Fruit fly (Drosophila melanogaster) whole organism, prepupa: ENCODE results near the gene CG8460.

Source experiments
- Blimp-1 ChIP-seq: fragments of 200-800 bp; sonication (Bioruptor generic); optimal IDR thresholded peaks from 3 replicates; lab custom pipeline; 2017; ENCODE audit warnings: missing biosample characterization, missing genetic modification characterization, mild to moderate bottlenecking, moderate library complexity, missing genetic modification reagents
- CG10631 ChIP-seq: fragments of 200-800 bp; sonication (Bioruptor generic); optimal IDR thresholded peaks from 2 replicates; lab custom pipeline; 2016; ENCODE audit warnings: missing biosample characterization, missing genetic modification characterization
- CG11294 ChIP-seq: fragments of 200-800 bp; sonication (Bioruptor generic); IDR thresholded peaks from 2 replicates; pipeline ENCODE4 v1.3.6; 2022; ENCODE audit warnings: missing biosample characterization, missing genetic modification characterization
- CG11762 ChIP-seq: fragments of 200-800 bp; sonication (Bioruptor generic); optimal IDR thresholded peaks from 3 replicates; lab custom pipeline; 2016; ENCODE audit warnings: missing biosample characterization, missing genetic modification characterization; ENCODE audit not compliant: insufficient read depth
- CG11902 ChIP-seq: fragments of 200-800 bp; sonication (Bioruptor generic); optimal IDR thresholded peaks from 3 replicates; lab custom pipeline; 2016; ENCODE audit warnings: missing biosample characterization, missing genetic modification characterization
- CG15336 ChIP-seq: fragments of 200-800 bp; sonication (Bioruptor generic); IDR thresholded peaks from 2 replicates; pipeline ENCODE4 v1.3.6; 2022; ENCODE audit warnings: missing biosample characterization, missing genetic modification characterization
- CG1621 ChIP-seq: fragments of 200-800 bp; sonication (Bioruptor generic); optimal IDR thresholded peaks from 3 replicates; lab custom pipeline; 2018; ENCODE audit warnings: missing biosample characterization, mild to moderate bottlenecking, missing genetic modification characterization
- CG16779 ChIP-seq: fragments of 200-800 bp; sonication (Bioruptor generic); optimal IDR thresholded peaks from 3 replicates; lab custom pipeline; 2017; ENCODE audit warnings: missing biosample characterization, mild to moderate bottlenecking, missing genetic modification characterization
- CG3032 ChIP-seq: fragments of 200-800 bp; optimal IDR thresholded peaks from 2 replicates; lab custom pipeline; 2019; ENCODE audit warnings: missing biosample characterization, mild to moderate bottlenecking, missing genetic modification characterization, moderate library complexity
- CG31627 ChIP-seq: fragments of 200-800 bp; sonication (Bioruptor generic); optimal IDR thresholded peaks from 3 replicates; lab custom pipeline; 2016; ENCODE audit warnings: missing biosample characterization, missing genetic modification characterization
- CG32006 ChIP-seq: fragments of 200-800 bp; sonication (Bioruptor generic); optimal IDR thresholded peaks from 3 replicates; lab custom pipeline; 2017; ENCODE audit warnings: missing biosample characterization, mild to moderate bottlenecking, missing genetic modification characterization
- CG3919 ChIP-seq: fragments of 200-800 bp; sonication (Bioruptor generic); optimal IDR thresholded peaks from 3 replicates; lab custom pipeline; 2016; ENCODE audit warnings: missing biosample characterization, missing genetic modification characterization
- CG4318 ChIP-seq: fragments of 200-800 bp; sonication (Bioruptor generic); optimal IDR thresholded peaks from 3 replicates; lab custom pipeline; 2017; ENCODE audit warnings: missing biosample characterization, mild to moderate bottlenecking, missing genetic modification characterization
- CG6163 ChIP-seq: fragments of 200-800 bp; sonication (Bioruptor generic); IDR thresholded peaks from 3 replicates; pipeline ENCODE4 v1.3.6; 2022; ENCODE audit warnings: missing biosample characterization, missing genetic modification characterization
- CG6276 ChIP-seq: fragments of 200-800 bp; sonication (Bioruptor generic); optimal IDR thresholded peaks from 2 replicates; lab custom pipeline; 2017; ENCODE audit warnings: missing biosample characterization, mild to moderate bottlenecking, missing genetic modification characterization
- CG6808 ChIP-seq: fragments of 200-800 bp; sonication (Bioruptor generic); optimal IDR thresholded peaks from 3 replicates; lab custom pipeline; 2017; ENCODE audit warnings: missing biosample characterization, missing genetic modification characterization, mild to moderate bottlenecking, moderate library complexity, missing genetic modification reagents
- CG6854 ChIP-seq: fragments of 200-800 bp; sonication (Bioruptor generic); optimal IDR thresholded peaks from 2 replicates; lab custom pipeline; 2017; ENCODE audit warnings: missing biosample characterization, mild to moderate bottlenecking, missing genetic modification characterization
- CG7368 ChIP-seq: fragments of 200-800 bp; sonication (Bioruptor generic); optimal IDR thresholded peaks from 3 replicates; lab custom pipeline; 2016; ENCODE audit warnings: missing biosample characterization, missing genetic modification characterization
- CG8119 ChIP-seq: fragments of 200-800 bp; sonication (Bioruptor generic); IDR thresholded peaks from 3 replicates; pipeline ENCODE4 v1.3.6; 2022; ENCODE audit warnings: missing biosample characterization, missing genetic modification characterization
- CG8632 ChIP-seq: fragments of 200-800 bp; sonication (Bioruptor generic); optimal IDR thresholded peaks from 3 replicates; lab custom pipeline; 2016; ENCODE audit warnings: missing biosample characterization, missing genetic modification characterization
- CG9139 ChIP-seq: fragments of 200-800 bp; sonication (Bioruptor generic); optimal IDR thresholded peaks from 3 replicates; lab custom pipeline; 2017; ENCODE audit warnings: missing biosample characterization, mild to moderate bottlenecking, missing genetic modification characterization
- Eip75B ChIP-seq: fragments of 200-800 bp; sonication (Bioruptor generic); optimal IDR thresholded peaks from 3 replicates; lab custom pipeline; 2016; ENCODE audit warnings: missing biosample characterization, missing genetic modification characterization
- Eip78C ChIP-seq: fragments of 200-800 bp; sonication (Bioruptor generic); peaks from one replicate; lab custom pipeline; 2016; ENCODE audit warnings: missing biosample characterization, missing genetic modification characterization
- Eip93F ChIP-seq: fragments of 200-800 bp; sonication (Bioruptor generic); optimal IDR thresholded peaks from 2 replicates; lab custom pipeline; 2016; ENCODE audit warnings: missing biosample characterization, mild to moderate bottlenecking, missing genetic modification characterization
- Ets96B ChIP-seq: fragments of 200-800 bp; optimal IDR thresholded peaks from 2 replicates; lab custom pipeline; 2019; ENCODE audit warnings: missing biosample characterization, mild to moderate bottlenecking, missing genetic modification characterization, moderate library complexity
- Gug ChIP-seq: fragments of 200-800 bp; sonication (Bioruptor generic); IDR thresholded peaks from 2 replicates; pipeline ENCODE4 v1.3.6; 2022; ENCODE audit warnings: missing biosample characterization, missing genetic modification characterization
- Hr39 ChIP-seq: fragments of 200-800 bp; sonication (Bioruptor generic); optimal IDR thresholded peaks from 2 replicates; lab custom pipeline; 2016; ENCODE audit warnings: missing biosample characterization, missing genetic modification characterization
- Met ChIP-seq: fragments of 200-800 bp; sonication (Bioruptor generic); optimal IDR thresholded peaks from 3 replicates; lab custom pipeline; 2016; ENCODE audit warnings: missing biosample characterization, missing genetic modification characterization
- OdsH ChIP-seq: fragments of 200-800 bp; sonication (Bioruptor generic); optimal IDR thresholded peaks from 3 replicates; lab custom pipeline; 2016; ENCODE audit warnings: missing biosample characterization, missing genetic modification characterization
- Smox ChIP-seq: fragments of 200-800 bp; sonication (Bioruptor generic); optimal IDR thresholded peaks from 3 replicates; lab custom pipeline; 2016; ENCODE audit warnings: missing biosample characterization, missing genetic modification characterization
- Sox102F ChIP-seq: fragments of 200-800 bp; sonication (Bioruptor generic); optimal IDR thresholded peaks from 2 replicates; lab custom pipeline; 2016; ENCODE audit warnings: missing biosample characterization, mild to moderate bottlenecking, missing genetic modification characterization
- achi ChIP-seq: fragments of 200-800 bp; sonication (Bioruptor generic); optimal IDR thresholded peaks from 3 replicates; lab custom pipeline; 2016; ENCODE audit warnings: missing biosample characterization, missing genetic modification characterization
- acj6 ChIP-seq: fragments of 200-800 bp; sonication (Bioruptor generic); optimal IDR thresholded peaks from 3 replicates; lab custom pipeline; 2016; ENCODE audit warnings: missing biosample characterization, missing genetic modification characterization
- cyc ChIP-seq: fragments of 200-800 bp; sonication (Bioruptor generic); optimal IDR thresholded peaks from 3 replicates; lab custom pipeline; 2016; ENCODE audit warnings: missing biosample characterization, missing genetic modification characterization
- dsx ChIP-seq: fragments of 200-800 bp; optimal IDR thresholded peaks from 3 replicates; lab custom pipeline; 2019; ENCODE audit warnings: missing biosample characterization, mild to moderate bottlenecking, missing genetic modification characterization, moderate library complexity; ENCODE audit not compliant: poor library complexity, severe bottlenecking
- eg ChIP-seq: fragments of 200-800 bp; sonication (Bioruptor generic); IDR thresholded peaks from 3 replicates; pipeline ENCODE4 v1.3.6; 2022; ENCODE audit warnings: missing biosample characterization, missing genetic modification characterization
- esn ChIP-seq: fragments of 200-800 bp; sonication (Bioruptor generic); optimal IDR thresholded peaks from 2 replicates; lab custom pipeline; 2016; ENCODE audit warnings: missing biosample characterization, mild to moderate bottlenecking, missing genetic modification characterization, moderate library complexity
- fd59A ChIP-seq: fragments of 200-800 bp; sonication (Bioruptor generic); optimal IDR thresholded peaks from 2 replicates; lab custom pipeline; 2017; ENCODE audit warnings: missing biosample characterization, mild to moderate bottlenecking, missing genetic modification characterization, missing genetic modification reagents
- fkh ChIP-seq: fragments of 200-800 bp; sonication (Bioruptor generic); optimal IDR thresholded peaks from 3 replicates; lab custom pipeline; 2017; ENCODE audit warnings: missing biosample characterization, mild to moderate bottlenecking, missing genetic modification characterization, moderate library complexity
- lz ChIP-seq: fragments of 200-800 bp; sonication (Bioruptor generic); optimal IDR thresholded peaks from 3 replicates; lab custom pipeline; 2016; ENCODE audit warnings: missing biosample characterization, missing genetic modification characterization
- net ChIP-seq: fragments of 200-800 bp; sonication (Bioruptor generic); optimal IDR thresholded peaks from 3 replicates; lab custom pipeline; 2016; ENCODE audit warnings: missing biosample characterization, missing genetic modification characterization
- salr ChIP-seq, 2 experiments: fragments of 200-800 bp; sonication (Bioruptor generic); optimal IDR thresholded peaks; 3 replicates each; lab custom pipeline; 2016 to 2018; ENCODE audit warnings: missing biosample characterization in 2 of 2, missing genetic modification characterization in 2 of 2, mild to moderate bottlenecking in 1 of 2
- svp ChIP-seq: fragments of 200-800 bp; sonication (Bioruptor generic); peaks from one replicate; lab custom pipeline; 2016; ENCODE audit warnings: missing biosample characterization, missing genetic modification characterization
- topi ChIP-seq: fragments of 200-800 bp; sonication (Bioruptor generic); optimal IDR thresholded peaks from 3 replicates; lab custom pipeline; 2016; ENCODE audit warnings: missing biosample characterization, missing genetic modification characterization
- vri ChIP-seq: fragments of 200-800 bp; sonication (Bioruptor generic); optimal IDR thresholded peaks from 3 replicates; lab custom pipeline; 2016; ENCODE audit warnings: missing biosample characterization, mild to moderate bottlenecking, missing genetic modification characterization

Gene CG8460

dm6 chr2L:8164219-8164618 is 32.8 kb upstream of the CG8460 start:
- TF ChIP-seq CG10631 (GFP tag; lab: Kevin White, UChicago): no peak
- TF ChIP-seq Met (GFP tag; lab: Kevin White, UChicago): peak; percentile 32
- TF ChIP-seq topi (GFP tag; lab: Kevin White, UChicago): no peak
- TF ChIP-seq Smox (GFP tag; lab: Kevin White, UChicago): peak; percentile 45
- no peak for TF ChIP-seq CG32006 (GFP tag; lab: Kevin White, UChicago)
- TF ChIP-seq vri (GFP tag; lab: Kevin White, UChicago): peak; percentile 49
- TF ChIP-seq esn (GFP tag; lab: Kevin White, UChicago): peak; percentile 43
- TF ChIP-seq Sox102F: peak; percentile 43
- TF ChIP-seq svp (GFP tag; lab: Kevin White, UChicago): peak; percentile 64
- TF ChIP-seq fkh (GFP tag; lab: Kevin White, UChicago): peak; percentile 63
- TF ChIP-seq Blimp-1 (GFP tag; lab: Kevin White, UChicago): peak; percentile 11

dm6 chr2L:8165800-8166576 is 31.0 kb upstream of the CG8460 start:
- peak; percentile 2 for TF ChIP-seq Eip78C
- no peak for TF ChIP-seq cyc
- TF ChIP-seq fkh (GFP tag; lab: Kevin White, UChicago): peak; percentile 57
- no peak for TF ChIP-seq Sox102F
- TF ChIP-seq, all 60 proteins: peak for 2

- no peak for TF ChIP-seq CG11762
- TF ChIP-seq vri (GFP tag; lab: Kevin White, UChicago): no peak
- TF ChIP-seq CG8119 (GFP tag; lab: Robert Waterston, UW): peak; percentile 38; the same call in 2 of the 3 replicates
- no peak for TF ChIP-seq CG9139 (GFP tag; lab: Kevin White, UChicago)
- TF ChIP-seq Sox102F: no peak
- no peak for TF ChIP-seq dsx (GFP tag; lab: Kevin White, UChicago)
- no peak for TF ChIP-seq CG11902 (GFP tag; lab: Kevin White, UChicago)
- no peak for TF ChIP-seq Gug (GFP tag; lab: Robert Waterston, UW)
- TF ChIP-seq Smox (GFP tag; lab: Kevin White, UChicago): no peak
- TF ChIP-seq topi (GFP tag; lab: Kevin White, UChicago): no peak
- TF ChIP-seq CG3919 (GFP tag; lab: Kevin White, UChicago): no peak
- TF ChIP-seq achi: no peak
- no peak for TF ChIP-seq Eip93F (GFP tag; lab: Kevin White, UChicago)
- no peak for TF ChIP-seq CG4318 (GFP tag; lab: Kevin White, UChicago)
- no peak for TF ChIP-seq salr (GFP tag; optimal IDR thresholded peaks at IDR 0.05; lab: Kevin White, UChicago)
- TF ChIP-seq CG15336: peak; percentile 47
- no peak for TF ChIP-seq OdsH (GFP tag; lab: Kevin White, UChicago)
- TF ChIP-seq CG10631 (GFP tag; lab: Kevin White, UChicago): no peak
- no peak for TF ChIP-seq CG7368
- TF ChIP-seq eg (GFP tag; lab: Robert Waterston, UW): peak; percentile 49; the same call in 2 of the 3 replicates
- no peak for TF ChIP-seq Hr39 (GFP tag; lab: Kevin White, UChicago)
- no peak for TF ChIP-seq acj6 (GFP tag; lab: Kevin White, UChicago)
- no peak for TF ChIP-seq CG6276 (GFP tag; lab: Kevin White, UChicago)
- TF ChIP-seq CG3032 (tag; lab: Kevin White, UChicago): no peak
- TF ChIP-seq CG31627: no peak
- no peak for TF ChIP-seq svp (GFP tag; lab: Kevin White, UChicago)
- no peak for TF ChIP-seq CG16779 (tag; lab: Kevin White, UChicago)
- no peak for TF ChIP-seq CG6808 (GFP tag; lab: Kevin White, UChicago)
- no peak for TF ChIP-seq fd59A
- no peak for TF ChIP-seq CG6854 (GFP tag; lab: Kevin White, UChicago)
- no peak for TF ChIP-seq cyc
- TF ChIP-seq CG8632 (GFP tag; lab: Kevin White, UChicago): no peak
- TF ChIP-seq CG6163 (GFP tag; lab: Robert Waterston, UW): 0 out of 3 replicates have a peak, but pooled peaks have one; percentile 35
- TF ChIP-seq Ets96B (tag; lab: Kevin White, UChicago): no peak
- no peak for TF ChIP-seq lz (GFP tag; lab: Kevin White, UChicago)
- no peak for TF ChIP-seq CG1621
- TF ChIP-seq Eip75B (GFP tag; lab: Kevin White, UChicago): no peak
- no peak for TF ChIP-seq Met (GFP tag; lab: Kevin White, UChicago)
- no peak for TF ChIP-seq CG11294
- TF ChIP-seq net (GFP tag; lab: Kevin White, UChicago): peak; percentile 40
These were observed 28.9 kb upstream of the CG8460 start for dm6 chr2L:8168075-8168474.
